Fruit fly (Drosophila melanogaster) ovary, adult (tissue): ENCODE results near the gene CG9967.

ENCODE experiments used
- CG17801 ChIP-seq: fragments of 200-800 bp; optimal IDR thresholded peaks from 2 replicates; lab custom pipeline; 2019; ENCODE audit warnings: missing biosample characterization, mild to moderate bottlenecking, missing genetic modification characterization, moderate library complexity; ENCODE audit not compliant: partially characterized antibody

The CG9967 gene

dm6 chr2L:2289316-2289715 is 67.8 kb downstream of the CG9967 start, which contains the start of gene CG17237:
TSS of gene CG17237 (minus strand) at chr2L:2289416.
- no peak for TF ChIP-seq CG17801 (GFP tag; lab: Kevin White, UChicago)

- no peak for TF ChIP-seq CG17801 (GFP tag; lab: Kevin White, UChicago)
Observed at dm6 chr2L:2287807-2288206, 69.3 kb downstream of the CG9967 start, which contains the start of gene CG42658. TSS of gene CG42658 (minus strand) at chr2L:2287907.

dm6 chr2L:2286773-2287172 is 70.4 kb downstream of the CG9967 start, which contains the start of gene CG31681:
TSS of gene CG31681 (minus strand) at chr2L:2286873.
- TF ChIP-seq CG17801 (GFP tag; lab: Kevin White, UChicago), result no peak

dm6 chr2L:2284863-2285262 is 72.3 kb downstream of the CG9967 start, which contains the start of gene CG4271:
TSS of gene CG4271 (plus strand) at chr2L:2285163.
- TF ChIP-seq CG17801 (GFP tag; lab: Kevin White, UChicago), result no peak

dm6 chr2L:2269040-2269439 is 88.1 kb downstream of the CG9967 start, which contains the start of gene CG17242:
TSS of gene CG17242 (minus strand) at chr2L:2269140.
- no peak for TF ChIP-seq CG17801 (GFP tag; lab: Kevin White, UChicago)

- TF ChIP-seq CG17801 (GFP tag; lab: Kevin White, UChicago), result no peak
Observed at dm6 chr2L:2265221-2265620, 91.9 kb downstream of the CG9967 start, which contains the start of gene CG34049. TSS of gene CG34049 (minus strand) at chr2L:2265321.

- no peak for TF ChIP-seq CG17801 (GFP tag; lab: Kevin White, UChicago)
Observed at dm6 chr2L:2263142-2263541, 94.0 kb downstream of the CG9967 start, which contains the start of gene CG4270. TSS of gene CG4270 (plus strand) at chr2L:2263442.
